Worm (Caenorhabditis elegans): ENCODE results near the gene F13H8.2.

DNA sequence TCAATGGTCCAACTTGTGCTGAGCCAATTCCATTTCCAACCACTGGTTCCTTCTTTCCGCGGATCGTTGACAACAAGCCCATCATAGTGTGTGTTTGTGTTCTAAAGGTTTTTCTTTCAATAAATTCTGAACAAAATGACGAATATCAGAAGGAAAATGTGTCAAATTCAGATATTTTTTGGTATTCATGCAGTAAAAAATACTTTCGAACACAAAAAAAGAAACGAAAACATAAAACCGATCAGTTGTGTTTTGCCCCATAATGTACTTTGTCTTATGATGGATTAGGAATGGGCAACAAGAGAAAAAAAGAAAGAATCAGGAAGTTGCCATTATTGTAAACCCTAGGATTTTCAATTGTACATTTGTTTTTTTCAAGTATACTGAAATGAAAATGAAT is 39.0 kb downstream of the F13H8.2 start, which contains the start of gene glb-10:
- TF ChIP-seq pha-4 (tag; optimal IDR thresholded peaks at IDR 0.05) (no peak), dmd-4 (tag; optimal IDR thresholded peaks at IDR 0.05; ENCODE audit: borderline replicate concordance) (no peak), ceh-6 (GFP tag; optimal IDR thresholded peaks at IDR 0.05) (no peak), pag-3 (tag; optimal IDR thresholded peaks at IDR 0.05; ENCODE audit: borderline replicate concordance) (no peak), unc-3 (GFP tag; conservative IDR thresholded peaks at IDR 0.05) (no peak), unc-3 (tag; optimal IDR thresholded peaks at IDR 0.05) (no peak), nhr-232 (tag; optimal IDR thresholded peaks at IDR 0.05) (no peak), sox-4 (tag; optimal IDR thresholded peaks at IDR 0.05) (no peak), nhr-11 (tag; optimal IDR thresholded peaks at IDR 0.05) (no peak)
